In the genomic region with DNA sequence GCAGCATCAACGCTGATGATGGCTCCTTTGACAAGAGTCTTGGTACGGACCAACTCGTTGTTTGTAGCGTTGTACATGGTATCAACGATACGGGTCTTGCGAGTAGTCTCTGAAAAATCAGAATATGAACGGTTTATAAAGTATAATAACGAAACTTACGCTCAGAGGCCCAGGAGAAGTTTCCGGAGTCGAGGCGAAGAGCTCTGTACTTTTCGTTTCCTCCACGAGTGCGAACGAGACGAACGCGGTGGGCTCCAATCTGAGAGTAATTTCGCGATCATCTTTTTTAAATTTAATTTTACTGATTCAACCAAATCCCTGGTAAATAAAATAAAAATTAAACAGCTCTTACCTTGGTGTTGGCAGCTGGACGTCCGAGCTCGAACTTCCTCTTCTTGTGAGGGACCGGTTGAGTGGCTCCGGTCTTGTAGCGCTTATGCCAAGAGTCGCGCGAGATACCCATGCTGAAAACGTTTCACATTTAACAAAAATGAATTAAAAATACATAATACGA, we compare ENCODE assay signal across 3 worm cellular contexts.
TF ChIP-seq lines count a peak whose summit lies in the region.

TSS of gene rps-8 (minus strand) at position 464 of the 514 bp plus-strand sequence.

TF ChIP-seq in whole organism, L1 larva, 84 proteins besides CTCF, POLR2A, EP300 and RAD21:
- TF ChIP-seq dsc-1 (tag; optimal IDR thresholded peaks at IDR 0.05; lab: Kevin White, UChicago) (peak; percentile 14), ceh-63 (GFP tag; optimal IDR thresholded peaks at IDR 0.05; lab: Kevin White, UChicago) (no peak), efl-1 (optimal IDR thresholded peaks at IDR 0.05; lab: Kevin White, UChicago) (no peak), efl-1 (GFP tag; optimal IDR thresholded peaks at IDR 0.05 in 1 of 2; lab: Kevin White, UChicago) (peak in 1 of 2 experiments; percentile 4), lin-35 (GFP tag; optimal IDR thresholded peaks at IDR 0.05; lab: Kevin White, UChicago) (no peak)

TF ChIP-seq in whole organism, L4 larva, 104 proteins besides CTCF, POLR2A, EP300 and RAD21:
- no peak for TF ChIP-seq nhr-42 (GFP tag; IDR thresholded peaks at IDR 0.05; lab: Robert Waterston, UW)
- no peak for TF ChIP-seq Y48G9A.11 (GFP tag; IDR thresholded peaks at IDR 0.05; lab: Robert Waterston, UW)
- TF ChIP-seq egl-27 (tag; optimal IDR thresholded peaks at IDR 0.05; lab: Kevin White, UChicago), result no peak
- TF ChIP-seq aha-1 (tag; lab: Kevin White, UChicago), result peak; percentile 90
- TF ChIP-seq arid-1 (GFP tag; conservative IDR thresholded peaks at IDR 0.05; lab: Robert Waterston, UW), result 0 out of 2 replicates have a peak, but pooled peaks have one; percentile 3
- TF ChIP-seq F44E2.7 (GFP tag; IDR thresholded peaks at IDR 0.05; lab: Robert Waterston, UW), result 0 out of 2 replicates have a peak, but pooled peaks have one; percentile 23
- no peak for TF ChIP-seq lin-1 (GFP tag; IDR thresholded peaks at IDR 0.05; lab: Robert Waterston, UW)

TF ChIP-seq in whole organism, young adult, 124 proteins besides CTCF, POLR2A, EP300 and RAD21:
- TF ChIP-seq F33H1.4 (GFP tag; IDR thresholded peaks at IDR 0.05; lab: Robert Waterston, UW) (peak; percentile 25; the same call in 1 of the 2 replicates), ekl-4 (GFP tag; IDR thresholded peaks at IDR 0.05; lab: Robert Waterston, UW) (0 out of 2 replicates have a peak, but pooled peaks have one; percentile 24), Y53F4B.3 (GFP tag; IDR thresholded peaks at IDR 0.05; lab: Robert Waterston, UW) (no peak), sptf-2 (GFP tag; optimal IDR thresholded peaks at IDR 0.05; lab: Kevin White, UChicago) (peak; percentile 29), egl-18 (GFP tag; IDR thresholded peaks at IDR 0.05; lab: Robert Waterston, UW) (0 out of 2 replicates have a peak, but pooled peaks have one; percentile 21), madf-6 (GFP tag; IDR thresholded peaks at IDR 0.05; lab: Robert Waterston, UW) (peak; percentile 15; the same call in 1 of the 2 replicates), dox-1 (GFP tag; IDR thresholded peaks at IDR 0.05; lab: Robert Waterston, UW) (peak; percentile 80), ceh-40 (GFP tag; IDR thresholded peaks at IDR 0.05; lab: Robert Waterston, UW) (peak; percentile 62; the same call in 1 of the 2 replicates), aptf-3 (GFP tag; IDR thresholded peaks at IDR 0.05; lab: Robert Waterston, UW) (no peak), F22D6.2 (tag; optimal IDR thresholded peaks at IDR 0.05; lab: Kevin White, UChicago) (no peak), Y79H2A.3 (GFP tag; conservative IDR thresholded peaks at IDR 0.05; lab: Robert Waterston, UW) (0 out of 2 replicates have a peak, but pooled peaks have one; percentile 15), zfh-2 (GFP tag; conservative IDR thresholded peaks at IDR 0.05; lab: Robert Waterston, UW) (peak; percentile 22; the same call in 1 of the 2 replicates), hmg-1.2 (GFP tag; IDR thresholded peaks at IDR 0.05; lab: Robert Waterston, UW) (0 out of 2 replicates have a peak, but pooled peaks have one; percentile 4), lin-26 (GFP tag; IDR thresholded peaks at IDR 0.05; lab: Robert Waterston, UW) (peak; percentile 42; the same call in 1 of the 2 replicates), ceh-100 (GFP tag; IDR thresholded peaks at IDR 0.05; lab: Robert Waterston, UW) (0 out of 2 replicates have a peak, but pooled peaks have one; percentile 34), lsl-1 (GFP tag; optimal IDR thresholded peaks at IDR 0.05; lab: Kevin White, UChicago) (peak; percentile 30), hrde-1 (tag; optimal IDR thresholded peaks at IDR 0.05; lab: Kevin White, UChicago; ENCODE audit: borderline replicate concordance) (no peak), attf-6 (GFP tag; IDR thresholded peaks at IDR 0.05; lab: Robert Waterston, UW) (0 out of 2 replicates have a peak, but pooled peaks have one; percentile 43)
